Worm (Caenorhabditis elegans) whole organism, L3 larva: ENCODE measurements around the gene B0563.5.

ENCODE experiments used
- R02D3.7 ChIP-seq: fragments of 150-350 bp; optimal IDR thresholded peaks from 2 replicates; lab custom pipeline; 2014; ENCODE audit warnings: missing biosample characterization, missing genetic modification characterization
- ama-1 ChIP-seq: fragments of 150-350 bp; optimal IDR thresholded peaks from 2 replicates; lab custom pipeline; 2018
- ceh-28 ChIP-seq: fragments of 150-350 bp; optimal IDR thresholded peaks from 2 replicates; lab custom pipeline; 2014; ENCODE audit warnings: missing biosample characterization, missing genetic modification reagents, missing genetic modification characterization
- ceh-82 ChIP-seq: fragments of 150-350 bp; optimal IDR thresholded peaks from 2 replicates; lab custom pipeline; 2014; ENCODE audit warnings: missing biosample characterization, missing genetic modification characterization
- ceh-9 ChIP-seq: sonication (generic microtip); optimal IDR thresholded peaks from 2 replicates; lab custom pipeline; 2018; ENCODE audit warnings: missing biosample characterization, missing genetic modification characterization
- egl-5 ChIP-seq: fragments of 150-350 bp; optimal IDR thresholded peaks from 2 replicates; lab custom pipeline; 2017; ENCODE audit warnings: missing biosample characterization, missing genetic modification reagents, missing genetic modification characterization, inconsistent platforms
- elt-1 ChIP-seq: fragments of 150-350 bp; optimal IDR thresholded peaks from 2 replicates; lab custom pipeline; 2014; ENCODE audit warnings: missing biosample characterization, missing genetic modification characterization
- elt-2 ChIP-seq: sonication (generic microtip); optimal IDR thresholded peaks from 2 replicates; lab custom pipeline; 2016; ENCODE audit warnings: missing genetic modification reagents, mild to moderate bottlenecking, missing genetic modification characterization, missing compliant biosample characterization
- elt-3 ChIP-seq, 3 experiments: fragments of 150-350 bp in 1 of 3; sonication (generic microtip) in 2 of 3; optimal IDR thresholded peaks; 2 replicates in 2 of 3; 4 replicates in 1 of 3; lab custom pipeline; 2014 to 2017; ENCODE audit warnings: missing biosample characterization in 3 of 3, missing genetic modification characterization in 3 of 3
- fkh-10 ChIP-seq: sonication (generic microtip); optimal IDR thresholded peaks from 2 replicates; lab custom pipeline; 2017; ENCODE audit warnings: missing biosample characterization, missing genetic modification reagents, missing genetic modification characterization
- hmg-11 ChIP-seq: sonication (generic microtip); optimal IDR thresholded peaks from 2 replicates; lab custom pipeline; 2016; ENCODE audit warnings: missing genetic modification characterization, missing compliant biosample characterization
- jun-1 ChIP-seq: fragments of 150-350 bp; optimal IDR thresholded peaks from 2 replicates; lab custom pipeline; 2014; ENCODE audit warnings: missing biosample characterization, missing genetic modification reagents, missing genetic modification characterization
- lin-15B ChIP-seq: fragments of 150-350 bp; optimal IDR thresholded peaks from 2 replicates; lab custom pipeline; 2014; ENCODE audit warnings: missing biosample characterization, missing genetic modification characterization
- lin-39 ChIP-seq: fragments of 150-350 bp; optimal IDR thresholded peaks from 2 replicates; lab custom pipeline; 2018; ENCODE audit warnings: missing biosample characterization, missing genetic modification reagents, missing genetic modification characterization
- lsy-12 ChIP-seq: sonication (generic microtip); optimal IDR thresholded peaks from 2 replicates; lab custom pipeline; 2016; ENCODE audit warnings: mild to moderate bottlenecking, missing genetic modification characterization, missing compliant biosample characterization
- mdl-1 ChIP-seq: fragments of 150-350 bp; optimal IDR thresholded peaks from 2 replicates; lab custom pipeline; 2014; ENCODE audit warnings: missing biosample characterization, missing genetic modification characterization
- mml-1 ChIP-seq: fragments of 150-350 bp; sonication (generic microtip); optimal IDR thresholded peaks from 3 replicates; lab custom pipeline; 2014; ENCODE audit warnings: missing biosample characterization, missing genetic modification characterization
- nfya-1 ChIP-seq: sonication (generic microtip); optimal IDR thresholded peaks from 2 replicates; lab custom pipeline; 2017; ENCODE audit warnings: missing genetic modification characterization, mild to moderate bottlenecking, missing compliant biosample characterization, antibody characterized with exemption, moderate library complexity; ENCODE audit not compliant: insufficient read depth
- nhr-12 ChIP-seq: fragments of 150-350 bp; optimal IDR thresholded peaks from 2 replicates; lab custom pipeline; 2014; ENCODE audit warnings: missing biosample characterization, missing genetic modification characterization
- nhr-23 ChIP-seq: fragments of 150-350 bp; optimal IDR thresholded peaks from 2 replicates; lab custom pipeline; 2014; ENCODE audit warnings: missing biosample characterization, missing genetic modification reagents, missing genetic modification characterization
- nhr-237 ChIP-seq: fragments of 150-350 bp; optimal IDR thresholded peaks from 2 replicates; lab custom pipeline; 2014; ENCODE audit warnings: missing biosample characterization, missing genetic modification characterization
- nhr-25 ChIP-seq: sonication (generic microtip); optimal IDR thresholded peaks from 2 replicates; lab custom pipeline; 2017; ENCODE audit warnings: missing biosample characterization, missing genetic modification characterization
- nhr-76 ChIP-seq: fragments of 150-350 bp; sonication (generic microtip); optimal IDR thresholded peaks from 5 replicates; lab custom pipeline; 2014; ENCODE audit warnings: missing biosample characterization, missing genetic modification characterization
- nhr-77 ChIP-seq: fragments of 150-350 bp; optimal IDR thresholded peaks from 2 replicates; lab custom pipeline; 2014; ENCODE audit warnings: missing biosample characterization, missing genetic modification characterization
- pha-4 ChIP-seq: fragments of 150-350 bp; optimal IDR thresholded peaks from 2 replicates; lab custom pipeline; 2014; ENCODE audit warnings: missing biosample characterization, missing genetic modification reagents, missing genetic modification characterization
- pqm-1 ChIP-seq: fragments of 150-350 bp; optimal IDR thresholded peaks from 2 replicates; lab custom pipeline; 2017; ENCODE audit warnings: missing biosample characterization, missing genetic modification characterization, inconsistent platforms
- sea-2 ChIP-seq: fragments of 150-350 bp; sonication (generic microtip); optimal IDR thresholded peaks from 4 replicates; lab custom pipeline; 2014; ENCODE audit warnings: missing biosample characterization, missing genetic modification reagents, missing genetic modification characterization
- skn-1 ChIP-seq: fragments of 150-350 bp; optimal IDR thresholded peaks from 2 replicates; lab custom pipeline; 2014; ENCODE audit warnings: missing biosample characterization, missing genetic modification characterization
- snpc-4 ChIP-seq: fragments of 150-350 bp; optimal IDR thresholded peaks from 2 replicates; lab custom pipeline; 2014; ENCODE audit warnings: missing biosample characterization, missing genetic modification characterization
- unc-39 ChIP-seq: sonication (generic microtip); optimal IDR thresholded peaks from 4 replicates; lab custom pipeline; 2017; ENCODE audit warnings: missing biosample characterization, missing genetic modification characterization
- unc-62 ChIP-seq: fragments of 150-350 bp; sonication (generic microtip); optimal IDR thresholded peaks from 4 replicates; lab custom pipeline; 2014; ENCODE audit warnings: missing biosample characterization, missing genetic modification reagents, missing genetic modification characterization
- ztf-11 ChIP-seq: fragments of 150-350 bp; optimal IDR thresholded peaks from 2 replicates; lab custom pipeline; 2014; ENCODE audit warnings: missing biosample characterization, missing genetic modification characterization

B0563.5 gene

ce11 chrX:9146953-9147352 lies 1.0 kb downstream of the B0563.5 start:
- TF ChIP-seq unc-62 (GFP tag; lab: Kevin White, UChicago) (peak; percentile 44), ztf-11 (tag; lab: Kevin White, UChicago) (no peak), hmg-11 (tag; lab: Kevin White, UChicago) (no peak), nhr-23 (tag; lab: Kevin White, UChicago) (peak; percentile 64), jun-1 (tag; lab: Kevin White, UChicago) (peak; percentile 27), nhr-77 (tag; lab: Kevin White, UChicago) (no peak), lsy-12 (tag; lab: Kevin White, UChicago) (no peak), nhr-25 (tag; lab: Kevin White, UChicago) (peak; percentile 8), elt-3 (tag; optimal IDR thresholded peaks at IDR 0.05; lab: Kevin White, UChicago) (peak in 2 of 3 experiments; percentile 35 to 78)

- peak; percentile 44 for TF ChIP-seq ceh-28
- peak; percentile 34 for TF ChIP-seq jun-1 (tag; lab: Kevin White, UChicago)
- peak; percentile 80 for TF ChIP-seq pha-4 (tag; lab: Kevin White, UChicago)
- no peak for TF ChIP-seq ceh-82 (tag; lab: Kevin White, UChicago)
- no peak for TF ChIP-seq lsy-12 (tag; lab: Kevin White, UChicago)
- no peak for TF ChIP-seq mml-1
- peak; percentile 67 for TF ChIP-seq nfya-1 (tag; lab: Kevin White, UChicago)
- peak; percentile 61 for TF ChIP-seq hmg-11 (tag; lab: Kevin White, UChicago)
- TF ChIP-seq egl-5 (tag; lab: Kevin White, UChicago): peak; percentile 72
- TF ChIP-seq nhr-237 (tag; lab: Kevin White, UChicago): no peak
- TF ChIP-seq pqm-1 (tag; lab: Kevin White, UChicago): peak; percentile 38
- TF ChIP-seq sea-2 (GFP tag; lab: Kevin White, UChicago): no peak
- peak; percentile 29 for TF ChIP-seq elt-1 (tag; lab: Kevin White, UChicago)
- peak; percentile 50 for TF ChIP-seq fkh-10 (GFP tag; lab: Kevin White, UChicago)
- no peak for TF ChIP-seq ama-1 (lab: Kevin White, UChicago)
- TF ChIP-seq skn-1 (tag; lab: Kevin White, UChicago): peak; percentile 72
- TF ChIP-seq unc-62 (GFP tag; lab: Kevin White, UChicago): no peak
- peak; percentile 48 for TF ChIP-seq lin-39 (tag; lab: Kevin White, UChicago)
- peak; percentile 22 for TF ChIP-seq snpc-4 (tag; lab: Kevin White, UChicago)
- TF ChIP-seq nhr-25 (tag; lab: Kevin White, UChicago): peak; percentile 60
- TF ChIP-seq nhr-76 (tag; lab: Kevin White, UChicago): no peak
- TF ChIP-seq lin-15B (tag; lab: Kevin White, UChicago): peak; percentile 55
- no peak for TF ChIP-seq ceh-9 (tag; lab: Kevin White, UChicago)
- peak; percentile 38 for TF ChIP-seq nhr-23 (tag; lab: Kevin White, UChicago)
- no peak for TF ChIP-seq nhr-12 (tag; lab: Kevin White, UChicago)
These were observed 4.4 kb downstream of the B0563.5 start, which contains the start of gene tmbi-4 for ce11 chrX:9150269-9150744. Gene tmbi-4 (plus strand): TSS chrX:9150694.

DNA sequence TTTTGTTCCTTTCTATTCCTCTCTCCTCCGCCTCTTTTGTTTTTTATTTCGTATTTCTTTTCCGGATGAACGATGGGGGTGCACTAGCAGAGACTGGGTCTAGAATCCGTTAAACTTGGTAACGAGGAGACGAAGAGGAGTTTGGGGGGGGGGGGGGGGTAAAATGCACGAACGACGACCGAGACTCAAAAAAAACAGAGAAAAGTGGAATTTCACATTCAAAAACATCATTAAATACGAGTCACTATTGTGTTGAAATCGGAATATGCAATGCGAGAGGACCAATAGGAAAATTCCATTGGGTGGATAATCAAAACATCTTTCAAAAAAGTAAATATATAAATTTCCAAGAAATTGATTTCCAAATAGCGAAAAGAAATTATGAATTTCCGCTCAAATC lies 8.3 kb downstream of the B0563.5 start, which contains the start of gene B0563.7:
TSS of gene B0563.7 (minus strand) at position 101 of the 400 bp plus-strand sequence.
- TF ChIP-seq mdl-1 (no peak), R02D3.7 (no peak)
- TF ChIP-seq, all 47 proteins: peak for 0

DNA sequence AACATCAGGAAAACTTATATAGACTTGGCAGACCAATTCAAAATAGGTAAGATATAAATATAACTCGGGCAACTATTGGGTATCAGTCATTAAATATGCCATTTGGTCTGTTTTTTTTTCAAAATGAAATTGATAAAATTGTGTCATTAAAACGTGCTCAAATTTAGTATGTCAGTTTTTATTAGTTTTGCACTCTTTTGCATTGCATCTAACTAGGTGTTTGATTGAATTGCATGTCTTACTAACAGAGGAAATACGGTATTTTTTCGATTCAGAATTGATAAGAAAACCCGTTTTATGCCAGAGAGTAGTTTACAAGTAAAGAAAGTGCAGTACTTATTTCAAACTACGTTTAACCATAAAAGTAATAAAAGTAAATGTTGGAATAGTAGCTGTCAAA lies 9.8 kb downstream of the B0563.5 start:
- TF ChIP-seq elt-2 (tag; lab: Kevin White, UChicago) (peak; percentile 42), pqm-1 (tag; lab: Kevin White, UChicago) (peak; percentile 17), nhr-25 (tag; lab: Kevin White, UChicago) (no peak)
- TF ChIP-seq, all 47 proteins: peak for 2

ce11 chrX:9161253-9161904 lies 15.4 kb downstream of the B0563.5 start:
- TF ChIP-seq egl-5 (tag; lab: Kevin White, UChicago) (peak; percentile 50), lin-39 (tag; lab: Kevin White, UChicago) (peak; percentile 33), unc-39 (tag; lab: Kevin White, UChicago) (no peak)
- TF ChIP-seq, all 47 proteins: peak for 2
